Worm (Caenorhabditis elegans) whole organism, L1 larva: ENCODE data around the gene C04E6.12.

ENCODE experiments used
- aly-2 ChIP-seq: fragments of 150-350 bp; optimal IDR thresholded peaks from 2 replicates; lab custom pipeline; 2014; ENCODE audit warnings: missing biosample characterization, missing genetic modification characterization
- ama-1 ChIP-seq: fragments of 150-350 bp; optimal IDR thresholded peaks from 2 replicates; lab custom pipeline; 2014
- fkh-10 ChIP-seq: sonication (generic microtip); optimal IDR thresholded peaks from 2 replicates; lab custom pipeline; 2017; ENCODE audit warnings: missing biosample characterization, missing genetic modification reagents, missing genetic modification characterization
- lin-15B ChIP-seq: fragments of 150-350 bp; sonication (generic microtip); optimal IDR thresholded peaks from 3 replicates; lab custom pipeline; 2014; ENCODE audit warnings: missing biosample characterization, missing genetic modification characterization
- lsy-2 ChIP-seq, 2 experiments: fragments of 150-350 bp; optimal IDR thresholded peaks; 2 replicates each; lab custom pipeline; 2014; ENCODE audit warnings: missing biosample characterization in 2 of 2, missing genetic modification characterization in 2 of 2
- nhr-11 ChIP-seq: fragments of 150-350 bp; optimal IDR thresholded peaks from 2 replicates; lab custom pipeline; 2014; ENCODE audit warnings: missing biosample characterization, missing genetic modification characterization
- nhr-76 ChIP-seq: sonication (generic microtip); optimal IDR thresholded peaks from 2 replicates; lab custom pipeline; 2017; ENCODE audit warnings: missing biosample characterization, missing genetic modification characterization
- pax-3 ChIP-seq: fragments of 200-800 bp; sonication (Bioruptor generic); optimal IDR thresholded peaks from 2 replicates; lab custom pipeline; 2018; ENCODE audit warnings: mild to moderate bottlenecking, missing genetic modification characterization, moderate library complexity, missing compliant biosample characterization
- sox-4 ChIP-seq: sonication (generic microtip); optimal IDR thresholded peaks from 2 replicates; lab custom pipeline; 2016; ENCODE audit warnings: missing genetic modification characterization, missing compliant biosample characterization
- ztf-11 ChIP-seq, 2 experiments: sonication (generic microtip); optimal IDR thresholded peaks; 2 replicates each; lab custom pipeline; 2016 to 2017; ENCODE audit warnings: missing genetic modification characterization in 2 of 2, missing biosample characterization in 1 of 2, missing compliant biosample characterization in 1 of 2

DNA sequence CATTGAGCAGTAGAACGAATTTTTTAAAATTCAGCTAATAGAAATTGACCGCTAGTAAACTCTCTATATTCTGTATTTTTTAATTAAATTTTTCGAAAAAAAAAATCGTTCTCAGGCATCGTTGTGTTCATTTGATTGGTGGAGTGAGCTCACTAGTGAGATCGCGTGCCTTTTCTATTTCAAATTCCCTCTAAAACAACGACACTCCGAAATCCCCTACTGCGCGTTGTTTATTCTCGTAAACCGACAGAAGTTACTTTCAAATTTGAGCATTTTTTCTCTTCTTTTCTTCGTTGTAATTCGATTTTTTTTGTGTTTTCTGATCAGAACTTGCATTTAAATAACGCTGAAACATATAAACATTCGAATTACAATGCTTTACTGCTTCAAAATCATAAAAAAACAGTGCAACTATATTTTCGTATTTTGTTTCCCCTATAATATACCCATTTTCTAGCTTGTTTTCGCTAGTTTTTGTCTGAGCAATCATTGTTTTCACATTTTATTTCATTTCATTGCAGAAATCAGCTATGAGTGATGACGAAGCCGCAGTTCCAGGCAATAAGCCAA, 19.8 kb upstream of the C04E6.12 start, which contains the start of gene syf-3:
- TF ChIP-seq sox-4 (tag; lab: Kevin White, UChicago) (peak; percentile 37), ama-1 (lab: Kevin White, UChicago) (no peak), lin-15B (tag; lab: Kevin White, UChicago) (no peak), nhr-11 (tag; lab: Kevin White, UChicago) (no peak), fkh-10 (GFP tag; lab: Kevin White, UChicago) (no peak), nhr-76 (tag; lab: Kevin White, UChicago) (no peak), aly-2 (peak; percentile 69), ztf-11 (tag; optimal IDR thresholded peaks at IDR 0.05; lab: Kevin White, UChicago) (no peak), pax-3 (tag; lab: Kevin White, UChicago) (no peak), lsy-2 (tag; optimal IDR thresholded peaks at IDR 0.05; lab: Kevin White, UChicago) (peak; percentile 72 to 78)
